Worm (Caenorhabditis elegans) whole organism, L4 larva: ENCODE results near the gene nhr-44.

Source experiments
- ceh-82 ChIP-seq: sonication (generic microtip); optimal IDR thresholded peaks from 2 replicates; lab custom pipeline; 2017; ENCODE audit warnings: missing biosample characterization, missing genetic modification characterization
- ces-1 ChIP-seq: fragments of 150-350 bp; sonication (generic microtip); optimal IDR thresholded peaks from 4 replicates; lab custom pipeline; 2014; ENCODE audit warnings: missing biosample characterization, missing genetic modification reagents, missing genetic modification characterization
- fos-1 ChIP-seq: fragments of 150-350 bp; optimal IDR thresholded peaks from 2 replicates; lab custom pipeline; 2014; ENCODE audit warnings: missing biosample characterization, missing genetic modification characterization
- hlh-30 ChIP-seq: sonication (generic microtip); optimal IDR thresholded peaks from 2 replicates; lab custom pipeline; 2017; ENCODE audit warnings: antibody characterized with exemption, mild to moderate bottlenecking, missing genetic modification characterization, missing compliant biosample characterization; ENCODE audit not compliant: insufficient read depth
- lin-39 ChIP-seq: fragments of 150-350 bp; optimal IDR thresholded peaks from 2 replicates; lab custom pipeline; 2014; ENCODE audit warnings: missing biosample characterization, missing genetic modification reagents, missing genetic modification characterization
- nhr-111 ChIP-seq: fragments of 200-800 bp; sonication (Bioruptor generic); optimal IDR thresholded peaks from 2 replicates; lab custom pipeline; 2018; ENCODE audit warnings: mild to moderate bottlenecking, missing genetic modification characterization, missing compliant biosample characterization
- pha-4 ChIP-seq, 2 experiments: fragments of 150-350 bp in 1 of 2; fragments of 200-800 bp in 1 of 2; sonication (Bioruptor generic) in 1 of 2; IDR thresholded peaks in 1 of 2; optimal IDR thresholded peaks in 1 of 2; 2 replicates each; pipeline versions ENCODE4 v1.3.6 to Lab custom; 2014 to 2022; ENCODE audit warnings: missing genetic modification characterization in 2 of 2, missing genetic modification reagents in 2 of 2, missing biosample characterization in 1 of 2, missing compliant biosample characterization in 1 of 2
- ztf-11 ChIP-seq: fragments of 150-350 bp; optimal IDR thresholded peaks from 2 replicates; lab custom pipeline; 2014; ENCODE audit warnings: missing biosample characterization, missing genetic modification characterization

DNA sequence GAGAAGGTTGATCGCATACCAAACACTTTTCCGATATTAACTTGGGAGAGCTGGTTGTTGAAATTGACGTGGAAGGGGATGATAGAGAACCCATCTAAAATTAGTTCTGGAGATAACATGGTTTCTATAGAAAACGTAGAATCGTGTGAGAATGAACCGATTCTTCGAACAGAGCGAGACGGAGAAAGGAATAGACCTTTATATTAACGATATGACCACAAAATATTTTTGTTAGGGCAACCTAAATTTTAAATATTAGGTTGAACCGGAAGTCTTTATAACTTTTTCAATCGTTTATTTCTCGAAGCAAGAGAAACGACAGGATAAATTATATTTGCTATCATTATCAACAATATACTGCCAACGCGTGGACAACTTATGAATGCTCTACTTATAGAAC is 2.2 kb upstream of the nhr-44 start, which contains the start of gene nhr-219:
- TF ChIP-seq hlh-30 (no peak), pha-4 (GFP tag; IDR thresholded peaks at IDR 0.05; lab: Robert Waterston, UW) (no peak), pha-4 (tag; optimal IDR thresholded peaks at IDR 0.05; lab: Kevin White, UChicago) (no peak), lin-39 (tag; lab: Kevin White, UChicago) (no peak), ztf-11 (tag; lab: Kevin White, UChicago) (no peak), nhr-111 (GFP tag; lab: Kevin White, UChicago) (no peak), ces-1 (GFP tag; lab: Kevin White, UChicago) (no peak), ceh-82 (no peak), fos-1 (tag; lab: Kevin White, UChicago) (no peak)
